Worm (Caenorhabditis elegans) whole organism, L1 larva: ENCODE results near the gene par-1.

Experiments
- Y116A8C.19 ChIP-seq: sonication (generic microtip); optimal IDR thresholded peaks from 2 replicates; lab custom pipeline; 2016; ENCODE audit warnings: missing compliant biosample characterization, missing genetic modification characterization, borderline replicate concordance
- lin-13 ChIP-seq: fragments of 150-350 bp; optimal IDR thresholded peaks from 2 replicates; lab custom pipeline; 2014; ENCODE audit warnings: missing biosample characterization, missing genetic modification reagents, missing genetic modification characterization
- lsy-2 ChIP-seq, 2 experiments: fragments of 150-350 bp; optimal IDR thresholded peaks; 2 replicates each; lab custom pipeline; 2014; ENCODE audit warnings: missing biosample characterization in 2 of 2, missing genetic modification characterization in 2 of 2
- nhr-11 ChIP-seq: fragments of 150-350 bp; optimal IDR thresholded peaks from 2 replicates; lab custom pipeline; 2014; ENCODE audit warnings: missing biosample characterization, missing genetic modification characterization
- nhr-237 ChIP-seq: fragments of 150-350 bp; optimal IDR thresholded peaks from 2 replicates; lab custom pipeline; 2014; ENCODE audit warnings: missing biosample characterization, missing genetic modification characterization
- rnt-1 ChIP-seq: sonication (generic microtip); optimal IDR thresholded peaks from 2 replicates; lab custom pipeline; 2016; ENCODE audit warnings: mild to moderate bottlenecking, missing genetic modification characterization, moderate library complexity, missing compliant biosample characterization
- sox-4 ChIP-seq: sonication (generic microtip); optimal IDR thresholded peaks from 2 replicates; lab custom pipeline; 2016; ENCODE audit warnings: missing genetic modification characterization, missing compliant biosample characterization
- zag-1 ChIP-seq: fragments of 150-350 bp; optimal IDR thresholded peaks from 2 replicates; lab custom pipeline; 2014; ENCODE audit warnings: missing biosample characterization, missing genetic modification characterization

- TF ChIP-seq rnt-1 (tag; lab: Kevin White, UChicago) (no peak), nhr-237 (tag; lab: Kevin White, UChicago) (no peak), lin-13 (GFP tag; lab: Kevin White, UChicago) (no peak), lsy-2 (tag; optimal IDR thresholded peaks at IDR 0.05; lab: Kevin White, UChicago) (no peak), Y116A8C.19 (no peak), nhr-11 (tag; lab: Kevin White, UChicago) (no peak), zag-1 (tag; lab: Kevin White, UChicago) (no peak), sox-4 (tag; lab: Kevin White, UChicago) (no peak)
Measured at ce11 chrV:14141846-14142245, 3.3 kb downstream of the par-1 start.
